Fruit fly (Drosophila melanogaster) whole organism, embryonic: ENCODE measurements around the gene Kap3.

Experiments
- Bgb ChIP-seq: fragments of 200-800 bp; sonication (Bioruptor generic); IDR thresholded peaks from 2 replicates; pipeline ENCODE4 v1.3.6; 2022; ENCODE audit warnings: missing biosample characterization, missing genetic modification characterization; ENCODE audit not compliant: partially characterized antibody
- C15 ChIP-seq: fragments of 200-800 bp; sonication (Bioruptor generic); IDR thresholded peaks from 3 replicates; pipeline ENCODE4 v1.3.6; 2022; ENCODE audit warnings: missing biosample characterization, missing genetic modification characterization
- CG1024 ChIP-seq: fragments of 200-800 bp; sonication (Bioruptor generic); IDR thresholded peaks from 2 replicates; pipeline ENCODE4 v1.3.6; 2022; ENCODE audit warnings: missing biosample characterization, missing genetic modification characterization
- CG10321 ChIP-seq: fragments of 200-800 bp; sonication (Bioruptor generic); IDR thresholded peaks from 2 replicates; pipeline ENCODE4 v1.3.6; 2022; ENCODE audit warnings: missing biosample characterization, missing genetic modification characterization
- CG1233 ChIP-seq: fragments of 200-800 bp; sonication (Bioruptor generic); optimal IDR thresholded peaks from 4 replicates; lab custom pipeline; 2018; ENCODE audit warnings: missing biosample characterization, mild to moderate bottlenecking, missing genetic modification characterization
- CG13424 ChIP-seq: fragments of 200-800 bp; sonication (Bioruptor generic); optimal IDR thresholded peaks from 2 replicates; lab custom pipeline; 2019; ENCODE audit warnings: missing biosample characterization, mild to moderate bottlenecking, missing genetic modification characterization, moderate library complexity
- CG15696 ChIP-seq: fragments of 200-800 bp; sonication (Bioruptor generic); optimal IDR thresholded peaks from 2 replicates; lab custom pipeline; 2019; ENCODE audit warnings: missing biosample characterization, mild to moderate bottlenecking, missing genetic modification characterization, moderate library complexity
- CG18262 ChIP-seq: fragments of 200-800 bp; optimal IDR thresholded peaks from 3 replicates; lab custom pipeline; 2019; ENCODE audit warnings: missing biosample characterization, mild to moderate bottlenecking, missing genetic modification characterization, moderate library complexity
- CG3065 ChIP-seq: fragments of 200-800 bp; sonication (Bioruptor generic); optimal IDR thresholded peaks from 2 replicates; lab custom pipeline; 2016; ENCODE audit warnings: missing biosample characterization, missing genetic modification characterization
- CG32772 ChIP-seq: fragments of 200-800 bp; sonication (Bioruptor generic); IDR thresholded peaks from 2 replicates; pipeline ENCODE4 v1.3.6; 2022; ENCODE audit warnings: missing biosample characterization, missing genetic modification characterization
- CG3407 ChIP-seq: fragments of 200-800 bp; sonication (Bioruptor generic); optimal IDR thresholded peaks from 2 replicates; lab custom pipeline; 2018; ENCODE audit warnings: missing biosample characterization, mild to moderate bottlenecking, missing genetic modification characterization
- CG34224 ChIP-seq: fragments of 200-800 bp; sonication (Bioruptor generic); IDR thresholded peaks from 3 replicates; pipeline ENCODE4 v1.3.6; 2022; ENCODE audit warnings: missing biosample characterization, missing genetic modification characterization; ENCODE audit not compliant: partially characterized antibody
- CG34422 ChIP-seq: fragments of 200-800 bp; sonication (Bioruptor generic); IDR thresholded peaks from 3 replicates; pipeline ENCODE4 v1.3.6; 2022; ENCODE audit warnings: missing biosample characterization, missing genetic modification characterization
- CG4424 ChIP-seq: fragments of 200-800 bp; sonication (Bioruptor generic); optimal IDR thresholded peaks from 3 replicates; lab custom pipeline; 2016; ENCODE audit warnings: missing biosample characterization, missing genetic modification characterization
- CG6813 ChIP-seq: fragments of 200-800 bp; sonication (Bioruptor generic); optimal IDR thresholded peaks from 2 replicates; lab custom pipeline; 2017; ENCODE audit warnings: missing biosample characterization, missing genetic modification characterization, mild to moderate bottlenecking, moderate library complexity, missing genetic modification reagents
- CG8388 ChIP-seq: fragments of 200-800 bp; sonication (Bioruptor generic); optimal IDR thresholded peaks from 2 replicates; lab custom pipeline; 2019; ENCODE audit warnings: missing biosample characterization, mild to moderate bottlenecking, missing genetic modification characterization, moderate library complexity
- CG9609 ChIP-seq: fragments of 200-800 bp; sonication (Bioruptor generic); optimal IDR thresholded peaks from 3 replicates; lab custom pipeline; 2016; ENCODE audit warnings: missing biosample characterization, missing genetic modification characterization
- Dfd ChIP-seq, 2 experiments: fragments of >200 bp; optimal IDR thresholded peaks; 2 replicates each; lab custom pipeline; 2017; ENCODE audit warnings: missing biosample characterization in 2 of 2, missing genetic modification characterization in 2 of 2
- Elba2 ChIP-seq: fragments of 200-800 bp; sonication (Bioruptor generic); optimal IDR thresholded peaks from 3 replicates; lab custom pipeline; 2016; ENCODE audit warnings: missing biosample characterization, missing genetic modification characterization
- Fer2 ChIP-seq: fragments of 200-800 bp; sonication (Bioruptor generic); optimal IDR thresholded peaks from 2 replicates; lab custom pipeline; 2018; ENCODE audit warnings: missing biosample characterization, mild to moderate bottlenecking, missing genetic modification characterization, moderate library complexity
- H2.0 ChIP-seq: fragments of 200-800 bp; sonication (Bioruptor generic); IDR thresholded peaks from 2 replicates; pipeline ENCODE4 v1.3.6; 2022; ENCODE audit warnings: missing biosample characterization, missing genetic modification characterization
- HLH3B ChIP-seq: fragments of 200-800 bp; sonication (Bioruptor generic); IDR thresholded peaks from 2 replicates; pipeline ENCODE4 v1.3.6; 2022; ENCODE audit warnings: missing biosample characterization, missing genetic modification characterization
- Hr39 ChIP-seq: fragments of >200 bp; optimal IDR thresholded peaks from 2 replicates; lab custom pipeline; 2017
- MTF-1 ChIP-seq: fragments of 200-800 bp; sonication (Bioruptor generic); optimal IDR thresholded peaks from 2 replicates; lab custom pipeline; 2018; ENCODE audit warnings: missing biosample characterization, mild to moderate bottlenecking, missing genetic modification characterization, borderline replicate concordance
- Med ChIP-seq: fragments of 200-800 bp; sonication (Bioruptor generic); peaks from one replicate; lab custom pipeline; 2016; ENCODE audit warnings: missing biosample characterization, missing genetic modification characterization, mild to moderate bottlenecking, inconsistent platforms, moderate library complexity
- Meics ChIP-seq: fragments of 200-800 bp; sonication (Bioruptor generic); optimal IDR thresholded peaks from 2 replicates; lab custom pipeline; 2017; ENCODE audit warnings: missing biosample characterization, mild to moderate bottlenecking, missing genetic modification characterization
- Neu2 ChIP-seq: fragments of 200-800 bp; sonication (Bioruptor generic); optimal IDR thresholded peaks from 3 replicates; lab custom pipeline; 2016; ENCODE audit warnings: missing biosample characterization, missing genetic modification characterization, borderline replicate concordance
- Nf-YB ChIP-seq: fragments of 200-800 bp; sonication (Bioruptor generic); optimal IDR thresholded peaks from 3 replicates; lab custom pipeline; 2019; ENCODE audit warnings: missing biosample characterization, mild to moderate bottlenecking, missing genetic modification characterization, moderate library complexity
- Oaz ChIP-seq: fragments of 200-800 bp; sonication (Bioruptor generic); IDR thresholded peaks from 2 replicates; pipeline ENCODE4 v1.3.6; 2022; ENCODE audit warnings: missing biosample characterization, missing genetic modification characterization
- Oli ChIP-seq: fragments of 200-800 bp; sonication (Bioruptor generic); optimal IDR thresholded peaks from 2 replicates; lab custom pipeline; 2018; ENCODE audit warnings: missing biosample characterization, mild to moderate bottlenecking, missing genetic modification characterization, moderate library complexity
- Pdp1 ChIP-seq, 2 experiments: fragments of 200-800 bp; sonication (Bioruptor generic); optimal IDR thresholded peaks; 3 replicates each; lab custom pipeline; 2016; ENCODE audit warnings: missing biosample characterization in 2 of 2, missing genetic modification characterization in 2 of 2, mild to moderate bottlenecking in 1 of 2, moderate library complexity in 1 of 2
- Sry-δ ChIP-seq: fragments of 200-800 bp; sonication (Bioruptor generic); optimal IDR thresholded peaks from 2 replicates; lab custom pipeline; 2016; ENCODE audit warnings: missing biosample characterization, missing genetic modification characterization
- ab ChIP-seq: fragments of 200-800 bp; sonication (Bioruptor generic); optimal IDR thresholded peaks from 2 replicates; lab custom pipeline; 2016; ENCODE audit warnings: missing biosample characterization, missing genetic modification characterization
- al ChIP-seq: fragments of 200-800 bp; sonication (Bioruptor generic); IDR thresholded peaks from 2 replicates; pipeline ENCODE4 v1.3.6; 2022; ENCODE audit warnings: missing biosample characterization, missing genetic modification characterization
- bigmax ChIP-seq: fragments of 200-800 bp; sonication (Bioruptor generic); optimal IDR thresholded peaks from 2 replicates; lab custom pipeline; 2018; ENCODE audit warnings: missing biosample characterization, mild to moderate bottlenecking, missing genetic modification characterization
- cad ChIP-seq: fragments of >200 bp; optimal IDR thresholded peaks from 2 replicates; lab custom pipeline; 2017; ENCODE audit warnings: missing biosample characterization, missing genetic modification characterization
- chif ChIP-seq, 2 experiments: fragments of 200-800 bp; sonication (Bioruptor generic); optimal IDR thresholded peaks; 3 replicates each; lab custom pipeline; 2016; ENCODE audit warnings: missing biosample characterization in 2 of 2, missing genetic modification characterization in 2 of 2
- eyg ChIP-seq: fragments of 200-800 bp; sonication (Bioruptor generic); optimal IDR thresholded peaks from 3 replicates; lab custom pipeline; 2016; ENCODE audit warnings: missing biosample characterization, missing genetic modification characterization
- gcm2 ChIP-seq: fragments of 200-800 bp; sonication (Bioruptor generic); optimal IDR thresholded peaks from 2 replicates; lab custom pipeline; 2016; ENCODE audit warnings: missing biosample characterization, missing genetic modification characterization
- grau ChIP-seq: fragments of 200-800 bp; optimal IDR thresholded peaks from 3 replicates; lab custom pipeline; 2019; ENCODE audit warnings: missing biosample characterization, mild to moderate bottlenecking, missing genetic modification characterization, moderate library complexity
- ham ChIP-seq: fragments of 200-800 bp; sonication (Bioruptor generic); IDR thresholded peaks from 2 replicates; pipeline ENCODE4 v1.3.6; 2022; ENCODE audit warnings: missing biosample characterization, missing genetic modification characterization
- hth ChIP-seq: fragments of >200 bp; optimal IDR thresholded peaks from 2 replicates; lab custom pipeline; 2017; ENCODE audit warnings: inconsistent platforms
- mirr ChIP-seq: fragments of 200-800 bp; sonication (Bioruptor generic); optimal IDR thresholded peaks from 3 replicates; lab custom pipeline; 2018; ENCODE audit warnings: missing biosample characterization, mild to moderate bottlenecking, missing genetic modification characterization
- mld ChIP-seq: fragments of 200-800 bp; sonication (Bioruptor generic); IDR thresholded peaks from 3 replicates; pipeline ENCODE4 v1.3.6; 2022; ENCODE audit warnings: missing biosample characterization, missing genetic modification characterization; ENCODE audit not compliant: partially characterized antibody
- oc ChIP-seq: fragments of 200-800 bp; sonication (Bioruptor generic); optimal IDR thresholded peaks from 2 replicates; lab custom pipeline; 2018; ENCODE audit warnings: missing biosample characterization, mild to moderate bottlenecking, missing genetic modification characterization, moderate library complexity
- repo ChIP-seq: fragments of 200-800 bp; sonication (Bioruptor generic); optimal IDR thresholded peaks from 2 replicates; lab custom pipeline; 2016; ENCODE audit warnings: missing biosample characterization, missing genetic modification characterization
- sim ChIP-seq: fragments of 200-800 bp; sonication (Bioruptor generic); IDR thresholded peaks from 2 replicates; pipeline ENCODE4 v1.3.6; 2022; ENCODE audit warnings: missing biosample characterization, missing genetic modification characterization
- sisA ChIP-seq: fragments of 200-800 bp; sonication (Bioruptor generic); IDR thresholded peaks from 2 replicates; pipeline ENCODE4 v1.3.6; 2022; ENCODE audit warnings: missing biosample characterization, missing genetic modification characterization
- tll ChIP-seq, 2 experiments: fragments of 200-800 bp in 1 of 2; fragments of >200 bp in 1 of 2; sonication (Bioruptor generic) in 1 of 2; optimal IDR thresholded peaks; 2 replicates each; lab custom pipeline; 2017 to 2019; ENCODE audit warnings: missing biosample characterization in 2 of 2, missing genetic modification characterization in 2 of 2, mild to moderate bottlenecking in 1 of 2, moderate library complexity in 1 of 2
- unc-4 ChIP-seq: fragments of 200-800 bp; sonication (Bioruptor generic); IDR thresholded peaks from 2 replicates; pipeline ENCODE4 v1.3.6; 2022; ENCODE audit warnings: missing biosample characterization, missing genetic modification characterization; ENCODE audit not compliant: partially characterized antibody
- yki ChIP-seq: fragments of >200 bp; optimal IDR thresholded peaks from 3 replicates; lab custom pipeline; 2018

Gene Kap3

DNA sequence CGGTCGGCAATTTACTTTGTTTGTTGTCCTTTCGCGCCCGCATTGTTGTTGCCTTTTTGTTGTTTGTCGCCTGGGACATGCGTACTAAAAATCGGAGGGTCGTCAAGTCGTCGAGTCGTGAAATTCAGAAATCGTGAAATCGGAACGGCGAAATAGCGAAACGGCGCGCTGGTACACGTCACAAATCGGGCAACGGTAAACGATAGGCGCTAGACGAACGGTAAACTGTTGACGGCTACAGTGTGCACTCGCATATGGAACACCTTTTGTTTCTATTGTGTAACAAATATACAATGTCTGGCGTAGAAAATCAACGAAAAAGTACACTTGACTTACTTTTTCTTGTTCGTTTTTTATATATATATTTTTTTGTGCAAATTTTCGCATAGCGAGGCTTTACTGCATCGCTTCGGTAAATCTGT, 44.1 kb upstream of the Kap3 start (continued):
- TF ChIP-seq Nf-YB (GFP tag; lab: Kevin White, UChicago) (no peak), gcm2 (peak; percentile 31), Oaz (GFP tag; lab: Robert Waterston, UW) (peak; percentile 64), oc (tag; lab: Kevin White, UChicago) (peak; percentile 27), repo (GFP tag; lab: Kevin White, UChicago) (no peak), Hr39 (no peak), CG13424 (tag; lab: Kevin White, UChicago) (peak; percentile 69), mld (no peak), Pdp1 (GFP tag; optimal IDR thresholded peaks at IDR 0.05; lab: Kevin White, UChicago) (peak; percentile 65 to 74), ab (GFP tag; lab: Kevin White, UChicago) (no peak), al (GFP tag; lab: Robert Waterston, UW) (peak; percentile 74), bigmax (GFP tag; lab: Kevin White, UChicago) (no peak), eyg (no peak), yki (lab: Kevin White, UChicago) (no peak), CG10321 (peak; percentile 47; the same call in 1 of the 2 replicates), HLH3B (GFP tag; lab: Robert Waterston, UW) (peak; percentile 69), MTF-1 (peak; percentile 9), chif (GFP tag; optimal IDR thresholded peaks at IDR 0.05; lab: Kevin White, UChicago) (peak in 1 of 2 experiments; percentile 26), CG3065 (GFP tag; lab: Kevin White, UChicago) (no peak), H2.0 (GFP tag; lab: Robert Waterston, UW) (peak; percentile 49; the same call in 1 of the 2 replicates), sim (GFP tag; lab: Robert Waterston, UW) (no peak), C15 (GFP tag; lab: Robert Waterston, UW) (0 out of 3 replicates have a peak, but pooled peaks have one; percentile 49), Neu2 (no peak), CG4424 (peak; percentile 41), Med (GFP tag; lab: Kevin White, UChicago) (peak; percentile 97), CG9609 (GFP tag; lab: Kevin White, UChicago) (no peak), ham (GFP tag; lab: Robert Waterston, UW) (peak; percentile 54; the same call in 1 of the 2 replicates), CG3407 (GFP tag; lab: Kevin White, UChicago) (no peak), grau (tag; lab: Kevin White, UChicago) (peak; percentile 90), sisA (GFP tag; lab: Robert Waterston, UW) (peak; percentile 78), Elba2 (GFP tag; lab: Kevin White, UChicago) (no peak), Meics (GFP tag; lab: Kevin White, UChicago) (peak; percentile 86), CG6813 (GFP tag; lab: Kevin White, UChicago) (peak; percentile 68), CG18262 (tag; lab: Kevin White, UChicago) (peak; percentile 27), CG8388 (GFP tag; lab: Kevin White, UChicago) (no peak), hth (no peak), CG32772 (GFP tag; lab: Robert Waterston, UW) (peak; percentile 62; the same call in 1 of the 2 replicates), Fer2 (tag; lab: Kevin White, UChicago) (peak; percentile 38), CG34422 (GFP tag; lab: Robert Waterston, UW) (0 out of 3 replicates have a peak, but pooled peaks have one; percentile 36), cad (no peak), mirr (GFP tag; lab: Kevin White, UChicago) (peak; percentile 8), Oli (tag; lab: Kevin White, UChicago) (peak; percentile 60), Dfd (GFP tag; optimal IDR thresholded peaks at IDR 0.05; lab: Kevin White, UChicago) (no peak), CG15696 (tag; lab: Kevin White, UChicago) (no peak), CG1233 (peak; percentile 53), tll (GFP tag; optimal IDR thresholded peaks at IDR 0.05; lab: Kevin White, UChicago) (peak in 1 of 2 experiments; percentile 66), CG34224 (no peak), Bgb (GFP tag; lab: Robert Waterston, UW) (no peak), Sry-δ (GFP tag; lab: Kevin White, UChicago) (no peak), CG1024 (GFP tag; lab: Robert Waterston, UW) (peak; percentile 32; the same call in 1 of the 2 replicates), unc-4 (GFP tag; lab: Robert Waterston, UW) (no peak)
